Worm (Caenorhabditis elegans): Measurements from ENCODE around the gene C17B7.15.

C17B7.15 gene

ce11 chrV:3320432-3320831, 29.5 kb upstream of the C17B7.15 start, which contains the start of gene C17B7.14:
Gene C17B7.14, minus strand, starts transcription at chrV:3320532.
- TF ChIP-seq pha-4 (tag; optimal IDR thresholded peaks at IDR 0.05) = no peak
- no peak for TF ChIP-seq hlh-12 (tag; optimal IDR thresholded peaks at IDR 0.05)
- no peak for TF ChIP-seq Y95B8A.8 (GFP tag; IDR thresholded peaks at IDR 0.05)
- no peak for TF ChIP-seq K11D2.4 (GFP tag; IDR thresholded peaks at IDR 0.05)
- TF ChIP-seq hmg-20 (GFP tag; IDR thresholded peaks at IDR 0.05) = no peak
- TF ChIP-seq hsf-1 (GFP tag; IDR thresholded peaks at IDR 0.05) = no peak
- no peak for TF ChIP-seq lsy-27 (tag; optimal IDR thresholded peaks at IDR 0.05; ENCODE audit: borderline replicate concordance, insufficient read depth)
- no peak for TF ChIP-seq nfya-1 (tag; optimal IDR thresholded peaks at IDR 0.05; ENCODE audit: borderline replicate concordance, insufficient read depth)
- no peak for TF ChIP-seq akir-1 (GFP tag; optimal IDR thresholded peaks at IDR 0.05)
- TF ChIP-seq Y56A3A.18 (GFP tag; IDR thresholded peaks at IDR 0.05) = no peak
- TF ChIP-seq F57A8.1 (GFP tag; optimal IDR thresholded peaks at IDR 0.05) = no peak
- no peak for TF ChIP-seq snpc-1.3 (tag; optimal IDR thresholded peaks at IDR 0.05; ENCODE audit: insufficient read depth)
- TF ChIP-seq F23B12.7 (tag; optimal IDR thresholded peaks at IDR 0.05; ENCODE audit: insufficient read depth) = no peak
- no peak for TF ChIP-seq ceh-91 (GFP tag; IDR thresholded peaks at IDR 0.05)
- no peak for TF ChIP-seq attf-6 (GFP tag; IDR thresholded peaks at IDR 0.05)
- TF ChIP-seq lir-1 (GFP tag; conservative IDR thresholded peaks at IDR 0.05) = no peak
- no peak for TF ChIP-seq rec-8 (tag; optimal IDR thresholded peaks at IDR 0.05)
- TF ChIP-seq atf-7 (tag; optimal IDR thresholded peaks at IDR 0.05) = no peak
- no peak for TF ChIP-seq mes-4 (tag; optimal IDR thresholded peaks at IDR 0.05)

ce11 chrV:3324178-3324577, 25.8 kb upstream of the C17B7.15 start, which contains the start of gene C17B7.8:
Gene C17B7.8, minus strand, starts transcription at chrV:3324278.
- TF ChIP-seq lin-35 (GFP tag; optimal IDR thresholded peaks at IDR 0.05) = no peak

- TF ChIP-seq rec-8 (tag; optimal IDR thresholded peaks at IDR 0.05) = no peak
- TF ChIP-seq ceh-40 (GFP tag; IDR thresholded peaks at IDR 0.05) = no peak
- TF ChIP-seq Y53G8AR.9 (GFP tag; conservative IDR thresholded peaks at IDR 0.05) = no peak
- TF ChIP-seq lag-1 (GFP tag; IDR thresholded peaks at IDR 0.05) = no peak
- no peak for TF ChIP-seq hrde-1 (tag; optimal IDR thresholded peaks at IDR 0.05; ENCODE audit: borderline replicate concordance)
- no peak for TF ChIP-seq hmg-20 (GFP tag; IDR thresholded peaks at IDR 0.05)
- TF ChIP-seq T07F8.4 (tag; optimal IDR thresholded peaks at IDR 0.05) = no peak
- TF ChIP-seq bed-2 (GFP tag; IDR thresholded peaks at IDR 0.05) = no peak
- no peak for TF ChIP-seq snpc-3.4 (tag; optimal IDR thresholded peaks at IDR 0.05)
- TF ChIP-seq sdz-38 (tag; optimal IDR thresholded peaks at IDR 0.05) = no peak
- no peak for TF ChIP-seq aptf-2 (GFP tag; conservative IDR thresholded peaks at IDR 0.05)
- no peak for TF ChIP-seq dpl-1 (GFP tag; optimal IDR thresholded peaks at IDR 0.05)
- TF ChIP-seq zim-3 (tag; optimal IDR thresholded peaks at IDR 0.05) = no peak
- TF ChIP-seq ztf-18 (tag; optimal IDR thresholded peaks at IDR 0.05) = no peak
Measured at ce11 chrV:3332023-3332422, 18.0 kb upstream of the C17B7.15 start, which contains the start of gene C17B7.9. Gene C17B7.9, minus strand, starts transcription at chrV:3332123.

- TF ChIP-seq T26A5.8 (tag; optimal IDR thresholded peaks at IDR 0.05) (no peak), ets-4 (GFP tag; optimal IDR thresholded peaks at IDR 0.05) (no peak), F55B11.4 (tag; optimal IDR thresholded peaks at IDR 0.05; ENCODE audit: borderline replicate concordance, insufficient read depth) (no peak), let-526 (GFP tag; IDR thresholded peaks at IDR 0.05) (no peak), snpc-4 (GFP tag; optimal IDR thresholded peaks at IDR 0.05) (no peak), snpc-4 (tag; optimal IDR thresholded peaks at IDR 0.05) (no peak), rec-8 (tag; optimal IDR thresholded peaks at IDR 0.05) (no peak), akir-1 (GFP tag; optimal IDR thresholded peaks at IDR 0.05) (no peak), ceh-40 (GFP tag; IDR thresholded peaks at IDR 0.05) (no peak), Y67H2A.10 (GFP tag; conservative IDR thresholded peaks at IDR 0.05) (no peak), F10E7.11 (tag; optimal IDR thresholded peaks at IDR 0.05) (no peak)
Measured at ce11 chrV:3333334-3333733, 16.6 kb upstream of the C17B7.15 start, which contains the start of gene C17B7.5. Gene C17B7.5, plus strand, starts transcription at chrV:3333634.
